Worm (Caenorhabditis elegans): ENCODE data around the gene Y116A8C.467.
"Not testable (repeated sequence)": the region's sequence is repeated elsewhere in the genome, so short reads cannot be mapped to it uniquely, and the experiment has no call there.

Gene Y116A8C.467

DNA sequence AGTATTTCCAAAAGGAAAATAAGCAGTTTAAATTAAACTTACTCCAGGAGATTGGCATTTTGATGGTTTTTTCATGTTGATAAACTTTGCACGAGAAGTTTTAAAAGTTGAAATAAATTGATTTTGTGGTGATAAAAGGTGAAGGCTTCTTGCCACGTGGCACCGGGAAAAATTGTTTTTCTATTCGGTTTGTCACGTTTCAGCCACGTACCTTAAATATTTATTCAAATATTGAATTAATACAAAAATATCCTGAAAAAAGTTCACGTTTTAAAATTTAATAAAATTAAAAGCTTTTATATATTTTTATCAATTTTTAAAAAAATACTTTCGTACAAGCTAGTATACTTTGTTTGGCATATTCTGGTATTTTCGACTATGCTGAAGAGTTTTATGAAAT, 7.2 kb upstream of the Y116A8C.467 start, which contains the start of gene Y116A8C.24:
Gene Y116A8C.24, minus strand, starts transcription at position 101 of the 400 bp plus-strand sequence.
- TF ChIP-seq ztf-16, lin-11, pax-1 (tag; optimal IDR thresholded peaks at IDR 0.05): not testable (repeated sequence)

DNA sequence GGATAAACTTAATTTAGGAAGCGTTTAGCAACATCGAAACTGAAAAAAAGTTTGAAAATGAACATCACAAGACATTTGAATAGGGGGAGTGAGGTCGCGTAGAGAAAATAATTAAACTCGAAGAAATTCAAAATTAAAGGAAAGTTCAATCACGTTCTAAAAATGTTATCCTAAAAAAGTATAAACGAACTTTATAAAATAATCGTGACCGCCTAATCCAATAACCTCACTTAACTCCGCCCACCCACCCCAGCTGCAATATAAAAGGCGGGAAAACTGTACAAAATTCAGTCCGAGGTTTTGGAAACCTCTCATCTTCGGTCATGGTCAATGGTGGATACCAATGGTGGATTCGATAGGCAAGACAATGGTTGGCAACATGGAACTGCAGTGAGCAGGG, 1.3 kb upstream of the Y116A8C.467 start, which contains the start of gene Y116A8C.465:
Gene Y116A8C.465, plus strand, starts transcription at position 301 of the 400 bp plus-strand sequence.
- not testable (repeated sequence) for TF ChIP-seq sdc-2, tbx-7, dve-1 (tag; optimal IDR thresholded peaks at IDR 0.05)

DNA sequence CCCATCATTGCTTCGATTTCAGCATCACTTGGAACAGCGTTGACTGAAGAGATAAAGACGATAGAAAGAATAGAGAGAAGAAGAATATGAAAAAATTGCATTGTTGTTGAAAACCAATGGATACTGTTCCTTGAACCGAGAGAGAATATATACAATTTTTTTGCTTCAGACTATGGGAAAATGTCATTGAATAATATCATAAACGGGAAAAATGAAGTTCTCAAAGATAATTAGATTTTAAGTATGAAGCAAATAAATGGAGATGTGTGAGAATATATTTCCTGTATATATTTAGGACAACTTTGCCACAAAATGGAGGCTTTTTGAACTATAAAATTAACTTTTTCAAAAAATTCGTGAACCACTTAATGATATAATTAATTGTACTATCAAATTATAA, 5.6 kb downstream of the Y116A8C.467 start, which contains the start of gene Y116A8C.44:
Gene Y116A8C.44, minus strand, starts transcription at position 101 of the 400 bp plus-strand sequence.
- no peak for TF ChIP-seq sox-2 (GFP tag; IDR thresholded peaks at IDR 0.05)
- TF ChIP-seq K09A11.1 (tag; optimal IDR thresholded peaks at IDR 0.05; ENCODE audit: insufficient read depth), result no peak
- TF ChIP-seq ceh-22 (tag; optimal IDR thresholded peaks at IDR 0.05), result no peak
- TF ChIP-seq eyg-1 (tag; optimal IDR thresholded peaks at IDR 0.05), result no peak
- no peak for TF ChIP-seq ceh-14 (tag; optimal IDR thresholded peaks at IDR 0.05)
- TF ChIP-seq fkh-10 (GFP tag; optimal IDR thresholded peaks at IDR 0.05), result no peak
- TF ChIP-seq tbx-2 (tag; optimal IDR thresholded peaks at IDR 0.05), result no peak
- no peak for TF ChIP-seq fax-1 (tag; optimal IDR thresholded peaks at IDR 0.05)
- TF ChIP-seq hlh-15 (tag; optimal IDR thresholded peaks at IDR 0.05), result no peak
- no peak for TF ChIP-seq sox-4 (tag; optimal IDR thresholded peaks at IDR 0.05)
- no peak for TF ChIP-seq F13H6.1 (tag; optimal IDR thresholded peaks at IDR 0.05)
- no peak for TF ChIP-seq unc-55 (GFP tag; optimal IDR thresholded peaks at IDR 0.05)
- TF ChIP-seq dve-1 (tag; optimal IDR thresholded peaks at IDR 0.05), result no peak
- TF ChIP-seq che-1 (tag; optimal IDR thresholded peaks at IDR 0.05), result no peak
- TF ChIP-seq hlh-13 (GFP tag; optimal IDR thresholded peaks at IDR 0.05), result no peak
- no peak for TF ChIP-seq pat-9 (tag; optimal IDR thresholded peaks at IDR 0.05)
- no peak for TF ChIP-seq pax-1 (tag; optimal IDR thresholded peaks at IDR 0.05)
- no peak for TF ChIP-seq rnt-1 (tag; optimal IDR thresholded peaks at IDR 0.05)

DNA sequence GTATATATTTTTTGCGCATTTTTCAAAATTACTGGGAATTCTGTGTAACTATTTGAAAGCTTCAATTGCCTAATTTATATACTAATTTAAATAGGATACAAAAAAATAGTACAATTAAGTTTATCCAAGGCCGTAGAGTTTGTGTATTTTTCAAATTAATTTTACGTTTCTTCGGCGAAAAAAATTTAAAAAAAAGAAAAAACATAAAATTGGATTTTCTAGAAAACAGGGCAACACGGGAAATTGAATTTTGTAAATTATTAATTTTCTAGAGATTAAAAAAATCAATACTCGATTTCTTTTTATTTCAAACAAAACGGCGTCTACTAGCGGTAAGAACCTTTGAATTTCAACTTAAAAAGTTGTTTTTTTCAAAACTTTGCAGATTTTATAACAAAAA, 10.3 kb downstream of the Y116A8C.467 start, which contains the start of gene Y116A8C.23:
Gene Y116A8C.23, plus strand, starts transcription at position 301 of the 400 bp plus-strand sequence.
- TF ChIP-seq pag-3 (tag; optimal IDR thresholded peaks at IDR 0.05; ENCODE audit: borderline replicate concordance) (no peak), pha-2 (tag; optimal IDR thresholded peaks at IDR 0.05) (no peak), nhr-232 (tag; optimal IDR thresholded peaks at IDR 0.05) (no peak), ceh-48 (tag; optimal IDR thresholded peaks at IDR 0.05) (no peak), fkh-6 (tag; optimal IDR thresholded peaks at IDR 0.05) (no peak), pax-1 (tag; optimal IDR thresholded peaks at IDR 0.05) (no peak), madf-2 (tag; optimal IDR thresholded peaks at IDR 0.05) (no peak), sox-4 (tag; optimal IDR thresholded peaks at IDR 0.05) (no peak), hlh-30 (tag; optimal IDR thresholded peaks at IDR 0.05; ENCODE audit: insufficient read depth) (no peak), hlh-6 (tag; optimal IDR thresholded peaks at IDR 0.05) (no peak), unc-42 (tag; optimal IDR thresholded peaks at IDR 0.05) (no peak), che-1 (tag; optimal IDR thresholded peaks at IDR 0.05) (no peak), sox-2 (GFP tag; IDR thresholded peaks at IDR 0.05) (no peak), nfya-1 (tag; optimal IDR thresholded peaks at IDR 0.05) (no peak), unc-3 (GFP tag; conservative IDR thresholded peaks at IDR 0.05) (no peak), unc-3 (tag; optimal IDR thresholded peaks at IDR 0.05) (no peak), ceh-14 (tag; optimal IDR thresholded peaks at IDR 0.05) (no peak)

DNA sequence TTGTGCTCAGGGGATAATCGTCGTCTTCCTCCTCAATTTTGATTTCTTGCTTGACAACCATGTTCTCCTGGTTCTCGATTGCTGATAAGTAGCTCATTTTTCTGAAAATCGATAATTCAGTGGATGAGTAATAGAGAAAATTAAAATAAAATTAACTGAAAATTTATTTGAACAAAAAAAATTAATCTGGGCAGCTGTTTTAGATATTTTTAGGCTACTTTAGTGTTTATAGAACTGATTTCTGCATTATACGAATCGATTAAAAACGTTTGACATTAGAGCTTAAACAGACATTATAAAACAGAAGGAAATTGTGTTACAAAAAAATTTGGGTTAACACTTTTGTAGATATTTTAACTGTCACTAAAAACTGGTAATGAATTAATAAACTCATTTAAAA, 15.3 kb downstream of the Y116A8C.467 start, which contains the start of gene athp-3:
Gene athp-3, minus strand, starts transcription at position 101 of the 400 bp plus-strand sequence.
- TF ChIP-seq ceh-31 (tag; optimal IDR thresholded peaks at IDR 0.05) (no peak), unc-86 (tag; optimal IDR thresholded peaks at IDR 0.05) (no peak), ahr-1 (tag; optimal IDR thresholded peaks at IDR 0.05) (no peak), ceh-30 (tag; optimal IDR thresholded peaks at IDR 0.05) (no peak), ceh-24 (tag; optimal IDR thresholded peaks at IDR 0.05) (no peak), ztf-16 (tag; optimal IDR thresholded peaks at IDR 0.05) (no peak), sdc-2 (tag; optimal IDR thresholded peaks at IDR 0.05) (no peak), ceh-34 (tag; optimal IDR thresholded peaks at IDR 0.05) (no peak), lim-6 (tag; optimal IDR thresholded peaks at IDR 0.05) (no peak), hlh-30 (tag; optimal IDR thresholded peaks at IDR 0.05; ENCODE audit: insufficient read depth) (no peak), madf-2 (tag; optimal IDR thresholded peaks at IDR 0.05) (no peak), ceh-2 (tag; optimal IDR thresholded peaks at IDR 0.05) (no peak), ceh-19 (GFP tag; optimal IDR thresholded peaks at IDR 0.05) (no peak), npax-4 (tag; optimal IDR thresholded peaks at IDR 0.05) (no peak)

All from whole organism, late embryonic.